ENCODE assay signal across 5 worm cellular contexts in genomic region chrV:1003826-1004225, ce11.
TF ChIP-seq lines count a peak whose summit lies in the region.

No protein-coding gene starts in this region.

TF ChIP-seq in whole organism, L1 larva, 84 proteins besides CTCF, POLR2A, EP300 and RAD21 (continues in another document):
- TF ChIP-seq sox-4 (tag; optimal IDR thresholded peaks at IDR 0.05; lab: Kevin White, UChicago) (peak; percentile 86), nhr-76 (tag; optimal IDR thresholded peaks at IDR 0.05; lab: Kevin White, UChicago) (no peak), unc-130 (tag; optimal IDR thresholded peaks at IDR 0.05; lab: Kevin White, UChicago) (no peak), ceh-82 (tag; optimal IDR thresholded peaks at IDR 0.05; lab: Kevin White, UChicago) (peak; percentile 41 to 49 (median 42)), dsc-1 (tag; optimal IDR thresholded peaks at IDR 0.05; lab: Kevin White, UChicago) (peak; percentile 85), unc-98 (GFP tag; IDR thresholded peaks at IDR 0.05; lab: Robert Waterston, UW) (peak; percentile 97), C16A3.4 (tag; optimal IDR thresholded peaks at IDR 0.05; lab: Kevin White, UChicago) (peak; percentile 69), ceh-88 (GFP tag; IDR thresholded peaks at IDR 0.05; lab: Robert Waterston, UW) (peak; percentile 87), ama-1 (optimal IDR thresholded peaks at IDR 0.05; lab: Kevin White, UChicago) (no peak), lin-13 (GFP tag; optimal IDR thresholded peaks at IDR 0.05; lab: Kevin White, UChicago) (peak; percentile 31), mef-2 (tag; optimal IDR thresholded peaks at IDR 0.05; lab: Kevin White, UChicago) (no peak), ces-1 (GFP tag; optimal IDR thresholded peaks at IDR 0.05; lab: Kevin White, UChicago) (no peak), pag-3 (tag; optimal IDR thresholded peaks at IDR 0.05; lab: Kevin White, UChicago; ENCODE audit: borderline replicate concordance, insufficient read depth) (no peak), ceh-90 (tag; optimal IDR thresholded peaks at IDR 0.05; lab: Kevin White, UChicago) (peak; percentile 81), swsn-7 (tag; optimal IDR thresholded peaks at IDR 0.05; lab: Kevin White, UChicago) (peak; percentile 81), aha-1 (tag; optimal IDR thresholded peaks at IDR 0.05; lab: Kevin White, UChicago) (no peak), unc-86 (tag; optimal IDR thresholded peaks at IDR 0.05; lab: Kevin White, UChicago) (peak; percentile 81)

TF ChIP-seq in whole organism, L3 larva, 47 proteins besides CTCF, POLR2A, EP300 and RAD21 (continues in another document):
- TF ChIP-seq ceh-82 (tag; optimal IDR thresholded peaks at IDR 0.05; lab: Kevin White, UChicago), result no peak
- no peak for TF ChIP-seq ZK546.5 (tag; optimal IDR thresholded peaks at IDR 0.05; lab: Kevin White, UChicago)
- TF ChIP-seq nhr-77 (tag; optimal IDR thresholded peaks at IDR 0.05; lab: Kevin White, UChicago), result no peak
- TF ChIP-seq unc-39 (tag; optimal IDR thresholded peaks at IDR 0.05; lab: Kevin White, UChicago), result no peak
- peak; percentile 43 for TF ChIP-seq elt-2 (tag; optimal IDR thresholded peaks at IDR 0.05; lab: Kevin White, UChicago)
- TF ChIP-seq zag-1 (tag; optimal IDR thresholded peaks at IDR 0.05; lab: Kevin White, UChicago), result no peak
- TF ChIP-seq R02D3.7 (tag; optimal IDR thresholded peaks at IDR 0.05; lab: Kevin White, UChicago), result no peak
- TF ChIP-seq jun-1 (tag; optimal IDR thresholded peaks at IDR 0.05; lab: Kevin White, UChicago), result no peak
- TF ChIP-seq ceh-9 (tag; optimal IDR thresholded peaks at IDR 0.05; lab: Kevin White, UChicago), result no peak
- peak; percentile 36 for TF ChIP-seq pqm-1 (tag; optimal IDR thresholded peaks at IDR 0.05; lab: Kevin White, UChicago)
- no peak for TF ChIP-seq daf-12 (tag; optimal IDR thresholded peaks at IDR 0.05; lab: Kevin White, UChicago)
- no peak for TF ChIP-seq nhr-237 (tag; optimal IDR thresholded peaks at IDR 0.05; lab: Kevin White, UChicago)
- TF ChIP-seq nhr-67 (tag; optimal IDR thresholded peaks at IDR 0.05; lab: Kevin White, UChicago), result no peak
- no peak for TF ChIP-seq nhr-11 (tag; optimal IDR thresholded peaks at IDR 0.05; lab: Kevin White, UChicago)
- no peak for TF ChIP-seq fos-1 (tag; optimal IDR thresholded peaks at IDR 0.05; lab: Kevin White, UChicago)
- no peak for TF ChIP-seq nhr-25 (tag; optimal IDR thresholded peaks at IDR 0.05; lab: Kevin White, UChicago)
- peak; percentile 75 for TF ChIP-seq skn-1 (tag; optimal IDR thresholded peaks at IDR 0.05; lab: Kevin White, UChicago)
- TF ChIP-seq lsy-12 (tag; optimal IDR thresholded peaks at IDR 0.05; lab: Kevin White, UChicago), result peak; percentile 68
- no peak for TF ChIP-seq aly-2 (tag; optimal IDR thresholded peaks at IDR 0.05; lab: Kevin White, UChicago)
- no peak for TF ChIP-seq ama-1 (optimal IDR thresholded peaks at IDR 0.05; lab: Kevin White, UChicago)
- TF ChIP-seq mdl-1 (tag; optimal IDR thresholded peaks at IDR 0.05; lab: Kevin White, UChicago), result no peak

TF ChIP-seq in whole organism, early embryonic, 17 proteins besides CTCF, POLR2A, EP300 and RAD21:
- TF ChIP-seq tbx-11 (GFP tag; IDR thresholded peaks at IDR 0.05; lab: Robert Waterston, UW), result 0 out of 2 replicates have a peak, but pooled peaks have one; percentile 23
- TF ChIP-seq hmbx-1 (tag; optimal IDR thresholded peaks at IDR 0.05; lab: Kevin White, UChicago), result peak; percentile 73
- peak; percentile 80 for TF ChIP-seq F13C5.2 (tag; optimal IDR thresholded peaks at IDR 0.05; lab: Kevin White, UChicago)
- no peak for TF ChIP-seq flt-1 (GFP tag; IDR thresholded peaks at IDR 0.05; lab: Robert Waterston, UW)
- TF ChIP-seq tbx-37 (GFP tag; conservative IDR thresholded peaks at IDR 0.05; lab: Robert Waterston, UW), result no peak
- peak; percentile 60 for TF ChIP-seq B0310.2 (tag; optimal IDR thresholded peaks at IDR 0.05; lab: Kevin White, UChicago)
- peak; percentile 77 for TF ChIP-seq ets-7 (tag; optimal IDR thresholded peaks at IDR 0.05; lab: Kevin White, UChicago)
- TF ChIP-seq ceh-36 (tag; optimal IDR thresholded peaks at IDR 0.05; lab: Kevin White, UChicago), result no peak
- TF ChIP-seq tra-4 (tag; optimal IDR thresholded peaks at IDR 0.05; lab: Kevin White, UChicago), result peak; percentile 74
- peak; percentile 60 for TF ChIP-seq ceh-13 (GFP tag; optimal IDR thresholded peaks at IDR 0.05; lab: Kevin White, UChicago)
- peak; percentile 69; the same call in 1 of the 2 replicates for TF ChIP-seq pes-1 (GFP tag; IDR thresholded peaks at IDR 0.05; lab: Robert Waterston, UW)
- TF ChIP-seq hmg-4 (GFP tag; optimal IDR thresholded peaks at IDR 0.05; lab: Kevin White, UChicago), result peak; percentile 46

TF ChIP-seq in whole organism, midembryonic, 9 proteins besides CTCF, POLR2A, EP300 and RAD21:
- TF ChIP-seq med-1 (GFP tag; optimal IDR thresholded peaks at IDR 0.05; lab: Kevin White, UChicago; ENCODE audit: insufficient read depth) (no peak), flt-1 (GFP tag; IDR thresholded peaks at IDR 0.05; lab: Robert Waterston, UW) (peak; percentile 70; the same call in 1 of the 2 replicates), T22C8.4 (GFP tag; IDR thresholded peaks at IDR 0.05; lab: Robert Waterston, UW) (no peak), cog-1 (tag; optimal IDR thresholded peaks at IDR 0.05; lab: Kevin White, UChicago) (peak; percentile 90), ztf-23 (GFP tag; IDR thresholded peaks at IDR 0.05; lab: Robert Waterston, UW) (peak; percentile 82), klf-2 (GFP tag; conservative IDR thresholded peaks at IDR 0.05; lab: Robert Waterston, UW) (peak; percentile 65)

TF ChIP-seq in whole organism, young adult, 124 proteins besides CTCF, POLR2A, EP300 and RAD21 (continues in another document):
- TF ChIP-seq lsy-27 (tag; optimal IDR thresholded peaks at IDR 0.05; lab: Kevin White, UChicago; ENCODE audit: borderline replicate concordance, insufficient read depth) (no peak), T07F8.4 (tag; optimal IDR thresholded peaks at IDR 0.05; lab: Kevin White, UChicago) (no peak), mcd-1 (GFP tag; IDR thresholded peaks at IDR 0.05; lab: Robert Waterston, UW) (peak; percentile 37; the same call in 1 of the 2 replicates), athp-1 (tag; optimal IDR thresholded peaks at IDR 0.05; lab: Kevin White, UChicago) (peak; percentile 26), nhr-179 (tag; optimal IDR thresholded peaks at IDR 0.05; lab: Kevin White, UChicago) (no peak), nhr-80 (tag; optimal IDR thresholded peaks at IDR 0.05; lab: Kevin White, UChicago) (peak; percentile 4), madf-6 (GFP tag; IDR thresholded peaks at IDR 0.05; lab: Robert Waterston, UW) (no peak), T26A5.8 (tag; optimal IDR thresholded peaks at IDR 0.05; lab: Kevin White, UChicago) (no peak), bed-1 (GFP tag; IDR thresholded peaks at IDR 0.05; lab: Robert Waterston, UW) (no peak), egl-44 (GFP tag; IDR thresholded peaks at IDR 0.05; lab: Robert Waterston, UW) (no peak), dox-1 (GFP tag; IDR thresholded peaks at IDR 0.05; lab: Robert Waterston, UW) (0 out of 2 replicates have a peak, but pooled peaks have one; percentile 15), ztf-28 (GFP tag; IDR thresholded peaks at IDR 0.05; lab: Robert Waterston, UW) (peak; percentile 70; the same call in 1 of the 2 replicates), lin-40 (tag; optimal IDR thresholded peaks at IDR 0.05; lab: Kevin White, UChicago) (peak; percentile 82), chd-7 (tag; optimal IDR thresholded peaks at IDR 0.05; lab: Kevin White, UChicago) (no peak), K12H6.12 (tag; optimal IDR thresholded peaks at IDR 0.05; lab: Kevin White, UChicago) (peak; percentile 85), F23B12.7 (tag; optimal IDR thresholded peaks at IDR 0.05; lab: Kevin White, UChicago; ENCODE audit: insufficient read depth) (peak; percentile 48), B0336.3 (GFP tag; IDR thresholded peaks at IDR 0.05; lab: Robert Waterston, UW) (no peak), zfh-2 (GFP tag; conservative IDR thresholded peaks at IDR 0.05; lab: Robert Waterston, UW) (no peak), lin-35 (GFP tag; optimal IDR thresholded peaks at IDR 0.05; lab: Kevin White, UChicago) (peak in 1 of 3 experiments; percentile 44), D2030.7 (GFP tag; IDR thresholded peaks at IDR 0.05; lab: Robert Waterston, UW) (peak; percentile 48; the same call in 1 of the 2 replicates), ceh-27 (GFP tag; optimal IDR thresholded peaks at IDR 0.05; lab: Kevin White, UChicago) (peak; percentile 49), snpc-3.4 (tag; optimal IDR thresholded peaks at IDR 0.05; lab: Kevin White, UChicago) (peak; percentile 45), unc-130 (GFP tag; optimal IDR thresholded peaks at IDR 0.05; lab: Kevin White, UChicago) (peak; percentile 69), ztf-3 (GFP tag; optimal IDR thresholded peaks at IDR 0.05; lab: Kevin White, UChicago) (no peak), ztf-26 (tag; optimal IDR thresholded peaks at IDR 0.05; lab: Kevin White, UChicago) (peak; percentile 4), ceh-100 (GFP tag; IDR thresholded peaks at IDR 0.05; lab: Robert Waterston, UW) (peak; percentile 98), attf-5 (GFP tag; optimal IDR thresholded peaks at IDR 0.05; lab: Kevin White, UChicago) (peak; percentile 45), ekl-4 (GFP tag; IDR thresholded peaks at IDR 0.05; lab: Robert Waterston, UW) (no peak), nfyb-1 (GFP tag; IDR thresholded peaks at IDR 0.05; lab: Robert Waterston, UW) (no peak), snpc-1.1 (tag; optimal IDR thresholded peaks at IDR 0.05; lab: Kevin White, UChicago; ENCODE audit: insufficient read depth) (no peak), Y56A3A.18 (GFP tag; IDR thresholded peaks at IDR 0.05; lab: Robert Waterston, UW) (no peak), attf-3 (GFP tag; conservative IDR thresholded peaks at IDR 0.05; lab: Robert Waterston, UW) (peak; percentile 99), nhr-90 (tag; optimal IDR thresholded peaks at IDR 0.05; lab: Kevin White, UChicago) (no peak), egrh-3 (GFP tag; IDR thresholded peaks at IDR 0.05; lab: Robert Waterston, UW) (0 out of 2 replicates have a peak, but pooled peaks have one; percentile 10), lin-54 (GFP tag; optimal IDR thresholded peaks at IDR 0.05; lab: Kevin White, UChicago) (peak; percentile 19), him-1 (tag; optimal IDR thresholded peaks at IDR 0.05; lab: Kevin White, UChicago) (peak; percentile 34), cebp-1 (GFP tag; IDR thresholded peaks at IDR 0.05; lab: Robert Waterston, UW) (no peak), cebp-1 (tag; optimal IDR thresholded peaks at IDR 0.05; lab: Kevin White, UChicago) (peak; percentile 40), ztf-18 (tag; optimal IDR thresholded peaks at IDR 0.05; lab: Kevin White, UChicago) (no peak), B0261.1 (tag; optimal IDR thresholded peaks at IDR 0.05; lab: Kevin White, UChicago) (no peak), efl-1 (GFP tag; optimal IDR thresholded peaks at IDR 0.05; lab: Kevin White, UChicago) (peak; percentile 30), rec-8 (tag; optimal IDR thresholded peaks at IDR 0.05; lab: Kevin White, UChicago) (peak in 1 of 2 experiments; percentile 52)

Comparison
In these comparisons a context has a peak if more than half of its experiments do, and no peak if none do; other contexts are left out.
1. Of the 8 proteins assayed by ChIP-seq in both whole organism, young adult and whole organism, L1 larva: peak only in whole organism, young adult: unc-130; only in whole organism, L1 larva: dpl-1 and nhr-90; in both: efl-1; in neither: 3; mixed calls (peak in some experiments, not most) for 1.